Worm (Caenorhabditis elegans): ENCODE results near the gene glb-6.

Gene glb-6

ce11 chrV:5533755-5534154, 36.6 kb downstream of the glb-6 start, which contains the start of gene grl-1:
TSS of gene grl-1 (minus strand) at chrV:5533855.
- TF ChIP-seq tbx-7 (tag; optimal IDR thresholded peaks at IDR 0.05): no peak

ce11 chrV:5527694-5528093, 42.6 kb downstream of the glb-6 start:
- no peak for TF ChIP-seq ama-1 (optimal IDR thresholded peaks at IDR 0.05)
- no peak for TF ChIP-seq ets-4 (tag; optimal IDR thresholded peaks at IDR 0.05)
- no peak for TF ChIP-seq ceh-19 (GFP tag; optimal IDR thresholded peaks at IDR 0.05)
- no peak for TF ChIP-seq rnt-1 (tag; optimal IDR thresholded peaks at IDR 0.05)
- no peak for TF ChIP-seq pros-1 (tag; optimal IDR thresholded peaks at IDR 0.05)
- TF ChIP-seq K09A11.1 (tag; optimal IDR thresholded peaks at IDR 0.05; ENCODE audit: insufficient read depth): no peak
- TF ChIP-seq dmd-4 (tag; optimal IDR thresholded peaks at IDR 0.05; ENCODE audit: borderline replicate concordance): no peak
- no peak for TF ChIP-seq lim-6 (tag; optimal IDR thresholded peaks at IDR 0.05)
- no peak for TF ChIP-seq zip-5 (tag; optimal IDR thresholded peaks at IDR 0.05)
- TF ChIP-seq ref-2 (tag; optimal IDR thresholded peaks at IDR 0.05): no peak
- no peak for TF ChIP-seq hlh-15 (tag; optimal IDR thresholded peaks at IDR 0.05)
- no peak for TF ChIP-seq gmeb-2 (tag; optimal IDR thresholded peaks at IDR 0.05)
- no peak for TF ChIP-seq nhr-232 (tag; optimal IDR thresholded peaks at IDR 0.05)
- no peak for TF ChIP-seq elt-2 (tag; optimal IDR thresholded peaks at IDR 0.05)
- no peak for TF ChIP-seq unc-42 (tag; optimal IDR thresholded peaks at IDR 0.05)
- no peak for TF ChIP-seq C38D4.7 (GFP tag; optimal IDR thresholded peaks at IDR 0.05)
- no peak for TF ChIP-seq ztf-16 (tag; optimal IDR thresholded peaks at IDR 0.05)
- TF ChIP-seq npax-4 (tag; optimal IDR thresholded peaks at IDR 0.05): no peak
- no peak for TF ChIP-seq elt-4 (tag; optimal IDR thresholded peaks at IDR 0.05)

- TF ChIP-seq ahr-1 (tag; optimal IDR thresholded peaks at IDR 0.05) (no peak), pax-1 (tag; optimal IDR thresholded peaks at IDR 0.05) (no peak), hlh-13 (GFP tag; optimal IDR thresholded peaks at IDR 0.05) (no peak), ceh-14 (tag; optimal IDR thresholded peaks at IDR 0.05) (no peak), lin-11 (tag; optimal IDR thresholded peaks at IDR 0.05) (no peak), tbx-7 (tag; optimal IDR thresholded peaks at IDR 0.05) (no peak), Y22D7AL.16 (tag; optimal IDR thresholded peaks at IDR 0.05) (no peak), madf-2 (tag; optimal IDR thresholded peaks at IDR 0.05) (no peak)
Measured at ce11 chrV:5525208-5525607, 45.1 kb downstream of the glb-6 start.

DNA sequence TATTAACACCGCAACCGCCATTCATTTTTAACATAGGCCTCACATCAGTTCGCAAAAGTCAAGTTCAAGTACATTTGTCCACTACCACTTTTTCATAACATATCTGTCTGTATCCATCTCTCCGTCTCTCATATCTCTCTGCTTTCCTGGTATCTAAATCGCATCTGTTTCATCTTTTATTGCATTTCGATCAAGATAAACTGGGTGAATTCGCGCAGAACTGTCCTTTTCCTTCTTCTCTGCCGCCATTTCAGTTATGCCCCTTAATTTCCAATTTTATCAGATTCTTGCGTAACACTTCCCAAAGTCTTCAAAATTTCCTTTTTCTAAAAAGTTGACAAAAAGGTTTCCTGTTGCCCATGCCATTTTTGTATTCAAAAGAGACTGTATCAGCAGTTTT, 47.1 kb downstream of the glb-6 start:
- no peak for TF ChIP-seq ceh-24 (tag; optimal IDR thresholded peaks at IDR 0.05)
- TF ChIP-seq rnt-1 (tag; optimal IDR thresholded peaks at IDR 0.05): peak; percentile 5

- TF ChIP-seq ceh-48 (tag; optimal IDR thresholded peaks at IDR 0.05): no peak
- no peak for TF ChIP-seq dve-1 (tag; optimal IDR thresholded peaks at IDR 0.05)
Measured at ce11 chrV:5521735-5522241, 48.5 kb downstream of the glb-6 start, which contains the start of gene hir-1. TSS of gene hir-1 (plus strand) at chrV:5522139.
